Worm (Caenorhabditis elegans) whole organism, L3 larva: ENCODE measurements around the gene VY10G11R.1.
A peak's percentile ranks its signal among the peaks of the same experiment; 100 is the strongest.

Source experiments
- R02D3.7 ChIP-seq: fragments of 150-350 bp; optimal IDR thresholded peaks from 2 replicates; lab custom pipeline; 2014; ENCODE audit warnings: missing biosample characterization, missing genetic modification characterization
- ZK546.5 ChIP-seq: sonication (generic microtip); optimal IDR thresholded peaks from 2 replicates; lab custom pipeline; 2017; ENCODE audit warnings: missing biosample characterization, missing genetic modification characterization
- aly-2 ChIP-seq: fragments of 150-350 bp; optimal IDR thresholded peaks from 2 replicates; lab custom pipeline; 2014; ENCODE audit warnings: missing biosample characterization, missing genetic modification characterization
- ama-1 ChIP-seq: fragments of 150-350 bp; optimal IDR thresholded peaks from 2 replicates; lab custom pipeline; 2018
- ceh-16 ChIP-seq: sonication (generic microtip); optimal IDR thresholded peaks from 2 replicates; lab custom pipeline; 2017; ENCODE audit warnings: missing biosample characterization, missing genetic modification characterization
- ceh-28 ChIP-seq: fragments of 150-350 bp; optimal IDR thresholded peaks from 2 replicates; lab custom pipeline; 2014; ENCODE audit warnings: missing biosample characterization, missing genetic modification reagents, missing genetic modification characterization
- ceh-82 ChIP-seq: fragments of 150-350 bp; optimal IDR thresholded peaks from 2 replicates; lab custom pipeline; 2014; ENCODE audit warnings: missing biosample characterization, missing genetic modification characterization
- ceh-9 ChIP-seq: sonication (generic microtip); optimal IDR thresholded peaks from 2 replicates; lab custom pipeline; 2018; ENCODE audit warnings: missing biosample characterization, missing genetic modification characterization
- daf-12 ChIP-seq: fragments of 150-350 bp; optimal IDR thresholded peaks from 2 replicates; lab custom pipeline; 2014; ENCODE audit warnings: missing biosample characterization, missing genetic modification reagents, missing genetic modification characterization
- egl-27 ChIP-seq: sonication (generic microtip); optimal IDR thresholded peaks from 4 replicates; lab custom pipeline; 2017; ENCODE audit warnings: missing biosample characterization, missing genetic modification reagents, missing genetic modification characterization
- egl-5 ChIP-seq: fragments of 150-350 bp; optimal IDR thresholded peaks from 2 replicates; lab custom pipeline; 2017; ENCODE audit warnings: missing biosample characterization, missing genetic modification reagents, missing genetic modification characterization, inconsistent platforms
- elt-1 ChIP-seq: fragments of 150-350 bp; optimal IDR thresholded peaks from 2 replicates; lab custom pipeline; 2014; ENCODE audit warnings: missing biosample characterization, missing genetic modification characterization
- elt-2 ChIP-seq: sonication (generic microtip); optimal IDR thresholded peaks from 2 replicates; lab custom pipeline; 2016; ENCODE audit warnings: missing genetic modification reagents, mild to moderate bottlenecking, missing genetic modification characterization, missing compliant biosample characterization
- elt-3 ChIP-seq, 3 experiments: fragments of 150-350 bp in 1 of 3; sonication (generic microtip) in 2 of 3; optimal IDR thresholded peaks; 2 replicates in 2 of 3; 4 replicates in 1 of 3; lab custom pipeline; 2014 to 2017; ENCODE audit warnings: missing biosample characterization in 3 of 3, missing genetic modification characterization in 3 of 3
- eor-1 ChIP-seq, 2 experiments: fragments of 150-350 bp; optimal IDR thresholded peaks; 2 replicates each; lab custom pipeline; 2014 to 2018; ENCODE audit warnings: missing biosample characterization in 2 of 2, missing genetic modification characterization in 2 of 2
- fkh-10 ChIP-seq: sonication (generic microtip); optimal IDR thresholded peaks from 2 replicates; lab custom pipeline; 2017; ENCODE audit warnings: missing biosample characterization, missing genetic modification reagents, missing genetic modification characterization
- fkh-2 ChIP-seq: fragments of 150-350 bp; optimal IDR thresholded peaks from 2 replicates; lab custom pipeline; 2014; ENCODE audit warnings: missing biosample characterization, missing genetic modification reagents, missing genetic modification characterization
- fos-1 ChIP-seq: fragments of 150-350 bp; optimal IDR thresholded peaks from 2 replicates; lab custom pipeline; 2014; ENCODE audit warnings: missing biosample characterization, missing genetic modification characterization
- hmg-11 ChIP-seq: sonication (generic microtip); optimal IDR thresholded peaks from 2 replicates; lab custom pipeline; 2016; ENCODE audit warnings: missing genetic modification characterization, missing compliant biosample characterization
- jun-1 ChIP-seq: fragments of 150-350 bp; optimal IDR thresholded peaks from 2 replicates; lab custom pipeline; 2014; ENCODE audit warnings: missing biosample characterization, missing genetic modification reagents, missing genetic modification characterization
- lin-15B ChIP-seq: fragments of 150-350 bp; optimal IDR thresholded peaks from 2 replicates; lab custom pipeline; 2014; ENCODE audit warnings: missing biosample characterization, missing genetic modification characterization
- lin-39 ChIP-seq: fragments of 150-350 bp; optimal IDR thresholded peaks from 2 replicates; lab custom pipeline; 2018; ENCODE audit warnings: missing biosample characterization, missing genetic modification reagents, missing genetic modification characterization
- lsy-12 ChIP-seq: sonication (generic microtip); optimal IDR thresholded peaks from 2 replicates; lab custom pipeline; 2016; ENCODE audit warnings: mild to moderate bottlenecking, missing genetic modification characterization, missing compliant biosample characterization
- mdl-1 ChIP-seq: fragments of 150-350 bp; optimal IDR thresholded peaks from 2 replicates; lab custom pipeline; 2014; ENCODE audit warnings: missing biosample characterization, missing genetic modification characterization
- mml-1 ChIP-seq: fragments of 150-350 bp; sonication (generic microtip); optimal IDR thresholded peaks from 3 replicates; lab custom pipeline; 2014; ENCODE audit warnings: missing biosample characterization, missing genetic modification characterization
- nfya-1 ChIP-seq: sonication (generic microtip); optimal IDR thresholded peaks from 2 replicates; lab custom pipeline; 2017; ENCODE audit warnings: missing genetic modification characterization, mild to moderate bottlenecking, missing compliant biosample characterization, antibody characterized with exemption, moderate library complexity; ENCODE audit not compliant: insufficient read depth
- nhr-11 ChIP-seq: fragments of 150-350 bp; optimal IDR thresholded peaks from 2 replicates; lab custom pipeline; 2014; ENCODE audit warnings: missing biosample characterization, missing genetic modification characterization
- nhr-12 ChIP-seq: fragments of 150-350 bp; optimal IDR thresholded peaks from 2 replicates; lab custom pipeline; 2014; ENCODE audit warnings: missing biosample characterization, missing genetic modification characterization
- nhr-23 ChIP-seq: fragments of 150-350 bp; optimal IDR thresholded peaks from 2 replicates; lab custom pipeline; 2014; ENCODE audit warnings: missing biosample characterization, missing genetic modification reagents, missing genetic modification characterization
- nhr-237 ChIP-seq: fragments of 150-350 bp; optimal IDR thresholded peaks from 2 replicates; lab custom pipeline; 2014; ENCODE audit warnings: missing biosample characterization, missing genetic modification characterization
- nhr-25 ChIP-seq: sonication (generic microtip); optimal IDR thresholded peaks from 2 replicates; lab custom pipeline; 2017; ENCODE audit warnings: missing biosample characterization, missing genetic modification characterization
- nhr-28 ChIP-seq: fragments of 150-350 bp; optimal IDR thresholded peaks from 2 replicates; lab custom pipeline; 2014; ENCODE audit warnings: missing biosample characterization, missing genetic modification characterization
- nhr-43 ChIP-seq: sonication (generic microtip); optimal IDR thresholded peaks from 2 replicates; lab custom pipeline; 2016; ENCODE audit warnings: mild to moderate bottlenecking, missing genetic modification characterization, missing compliant biosample characterization; ENCODE audit not compliant: poor library complexity, severe bottlenecking
- nhr-67 ChIP-seq: fragments of 150-350 bp; optimal IDR thresholded peaks from 2 replicates; lab custom pipeline; 2014; ENCODE audit warnings: missing biosample characterization, missing genetic modification characterization
- nhr-76 ChIP-seq: fragments of 150-350 bp; sonication (generic microtip); optimal IDR thresholded peaks from 5 replicates; lab custom pipeline; 2014; ENCODE audit warnings: missing biosample characterization, missing genetic modification characterization
- nhr-77 ChIP-seq: fragments of 150-350 bp; optimal IDR thresholded peaks from 2 replicates; lab custom pipeline; 2014; ENCODE audit warnings: missing biosample characterization, missing genetic modification characterization
- pha-4 ChIP-seq: fragments of 150-350 bp; optimal IDR thresholded peaks from 2 replicates; lab custom pipeline; 2014; ENCODE audit warnings: missing biosample characterization, missing genetic modification reagents, missing genetic modification characterization
- pqm-1 ChIP-seq: fragments of 150-350 bp; optimal IDR thresholded peaks from 2 replicates; lab custom pipeline; 2017; ENCODE audit warnings: missing biosample characterization, missing genetic modification characterization, inconsistent platforms
- sea-2 ChIP-seq: fragments of 150-350 bp; sonication (generic microtip); optimal IDR thresholded peaks from 4 replicates; lab custom pipeline; 2014; ENCODE audit warnings: missing biosample characterization, missing genetic modification reagents, missing genetic modification characterization
- skn-1 ChIP-seq: fragments of 150-350 bp; optimal IDR thresholded peaks from 2 replicates; lab custom pipeline; 2014; ENCODE audit warnings: missing biosample characterization, missing genetic modification characterization
- snpc-4 ChIP-seq: fragments of 150-350 bp; optimal IDR thresholded peaks from 2 replicates; lab custom pipeline; 2014; ENCODE audit warnings: missing biosample characterization, missing genetic modification characterization
- tbx-2 ChIP-seq: sonication (generic microtip); optimal IDR thresholded peaks from 2 replicates; lab custom pipeline; 2016; ENCODE audit warnings: mild to moderate bottlenecking, missing genetic modification characterization, missing compliant biosample characterization
- unc-39 ChIP-seq: sonication (generic microtip); optimal IDR thresholded peaks from 4 replicates; lab custom pipeline; 2017; ENCODE audit warnings: missing biosample characterization, missing genetic modification characterization
- unc-62 ChIP-seq: fragments of 150-350 bp; sonication (generic microtip); optimal IDR thresholded peaks from 4 replicates; lab custom pipeline; 2014; ENCODE audit warnings: missing biosample characterization, missing genetic modification reagents, missing genetic modification characterization
- zag-1 ChIP-seq: fragments of 150-350 bp; optimal IDR thresholded peaks from 2 replicates; lab custom pipeline; 2014; ENCODE audit warnings: missing biosample characterization, missing genetic modification characterization
- ztf-11 ChIP-seq: fragments of 150-350 bp; optimal IDR thresholded peaks from 2 replicates; lab custom pipeline; 2014; ENCODE audit warnings: missing biosample characterization, missing genetic modification characterization
- ztf-4 ChIP-seq: fragments of 150-350 bp; optimal IDR thresholded peaks from 2 replicates; lab custom pipeline; 2014; ENCODE audit warnings: missing biosample characterization, missing genetic modification characterization

The VY10G11R.1 gene

ce11 chrIV:16489958-16490357 lies 19.2 kb upstream of the VY10G11R.1 start:
- TF ChIP-seq nhr-76 (tag; lab: Kevin White, UChicago) (no peak), ztf-4 (no peak), sea-2 (no peak), tbx-2 (tag; lab: Kevin White, UChicago) (no peak), ama-1 (lab: Kevin White, UChicago) (peak; percentile 71), elt-1 (tag; lab: Kevin White, UChicago) (no peak), mml-1 (tag; lab: Kevin White, UChicago) (no peak), ceh-9 (no peak), nhr-23 (tag; lab: Kevin White, UChicago) (peak; percentile 66), fos-1 (tag; lab: Kevin White, UChicago) (peak; percentile 83), jun-1 (tag; lab: Kevin White, UChicago) (peak; percentile 94), unc-39 (tag; lab: Kevin White, UChicago) (no peak), hmg-11 (tag; lab: Kevin White, UChicago) (peak; percentile 55), nhr-12 (tag; lab: Kevin White, UChicago) (no peak), ZK546.5 (no peak), nhr-67 (no peak), egl-27 (tag; lab: Kevin White, UChicago) (no peak), nhr-11 (tag; lab: Kevin White, UChicago) (no peak), pha-4 (tag; lab: Kevin White, UChicago) (peak; percentile 63), nhr-25 (tag; lab: Kevin White, UChicago) (peak; percentile 88), zag-1 (tag; lab: Kevin White, UChicago) (no peak), elt-3 (tag; optimal IDR thresholded peaks at IDR 0.05; lab: Kevin White, UChicago) (no peak), aly-2 (tag; lab: Kevin White, UChicago) (no peak), mdl-1 (tag; lab: Kevin White, UChicago) (no peak), unc-62 (GFP tag; lab: Kevin White, UChicago) (no peak), nhr-77 (tag; lab: Kevin White, UChicago) (no peak), lin-39 (peak; percentile 51), lsy-12 (tag; lab: Kevin White, UChicago) (no peak), nhr-43 (tag; lab: Kevin White, UChicago) (no peak), ceh-28 (tag; lab: Kevin White, UChicago) (peak; percentile 75), nhr-237 (tag; lab: Kevin White, UChicago) (no peak), pqm-1 (tag; lab: Kevin White, UChicago) (peak; percentile 70), ztf-11 (no peak), snpc-4 (tag; lab: Kevin White, UChicago) (no peak), fkh-10 (GFP tag; lab: Kevin White, UChicago) (no peak), eor-1 (tag; optimal IDR thresholded peaks at IDR 0.05; lab: Kevin White, UChicago) (no peak), ceh-16 (no peak), daf-12 (tag; lab: Kevin White, UChicago) (no peak), fkh-2 (tag; lab: Kevin White, UChicago) (no peak), ceh-82 (no peak), egl-5 (tag; lab: Kevin White, UChicago) (peak; percentile 57), lin-15B (tag; lab: Kevin White, UChicago) (peak; percentile 1), R02D3.7 (tag; lab: Kevin White, UChicago) (no peak), nfya-1 (tag; lab: Kevin White, UChicago) (peak; percentile 43), nhr-28 (tag; lab: Kevin White, UChicago) (no peak), skn-1 (tag; lab: Kevin White, UChicago) (peak; percentile 41), elt-2 (tag; lab: Kevin White, UChicago) (peak; percentile 76)
- TF ChIP-seq, all 47 proteins: peak for 15
